Fruit fly (Drosophila melanogaster) whole organism, pupa: ENCODE results near the gene CG7707.

Source experiments
- CG10348 ChIP-seq: fragments of 200-800 bp; sonication (Bioruptor generic); IDR thresholded peaks from 2 replicates; pipeline ENCODE4 v1.3.6; 2022; ENCODE audit warnings: missing biosample characterization, missing genetic modification characterization
- CG12605 ChIP-seq: fragments of 200-800 bp; sonication (Bioruptor generic); IDR thresholded peaks from 2 replicates; pipeline ENCODE4 v1.3.6; 2022; ENCODE audit warnings: missing biosample characterization, missing genetic modification characterization
- CG13204 ChIP-seq: fragments of 200-800 bp; sonication (Bioruptor generic); optimal IDR thresholded peaks from 2 replicates; lab custom pipeline; 2018; ENCODE audit warnings: missing biosample characterization, mild to moderate bottlenecking, missing genetic modification characterization, moderate library complexity
- CG14655 ChIP-seq: fragments of 200-800 bp; sonication (Bioruptor generic); optimal IDR thresholded peaks from 3 replicates; lab custom pipeline; 2017; ENCODE audit warnings: mild to moderate bottlenecking, missing biosample characterization, missing genetic modification reagents, missing genetic modification characterization
- CG15710 ChIP-seq: fragments of 200-800 bp; sonication (Bioruptor generic); optimal IDR thresholded peaks from 2 replicates; lab custom pipeline; 2018; ENCODE audit warnings: missing biosample characterization, mild to moderate bottlenecking, missing genetic modification characterization, moderate library complexity
- CG17806 ChIP-seq: fragments of 200-800 bp; sonication (Bioruptor generic); optimal IDR thresholded peaks from 2 replicates; lab custom pipeline; 2018; ENCODE audit warnings: missing biosample characterization, mild to moderate bottlenecking, missing genetic modification characterization, moderate library complexity
- CG32121 ChIP-seq: fragments of 200-800 bp; sonication (Bioruptor generic); IDR thresholded peaks from 2 replicates; pipeline ENCODE4 v1.3.6; 2022; ENCODE audit warnings: missing biosample characterization, missing genetic modification characterization
- CG34367 ChIP-seq: fragments of 200-800 bp; sonication (Bioruptor generic); optimal IDR thresholded peaks from 2 replicates; lab custom pipeline; 2018; ENCODE audit warnings: missing biosample characterization, mild to moderate bottlenecking, missing genetic modification characterization
- CG4496 ChIP-seq: fragments of 200-800 bp; sonication (Bioruptor generic); IDR thresholded peaks from 3 replicates; pipeline ENCODE4 v1.3.6; 2022; ENCODE audit warnings: missing biosample characterization, missing genetic modification characterization
- CG8159 ChIP-seq: fragments of 200-800 bp; sonication (Bioruptor generic); optimal IDR thresholded peaks from 3 replicates; lab custom pipeline; 2018; ENCODE audit warnings: missing biosample characterization, mild to moderate bottlenecking, missing genetic modification characterization, moderate library complexity
- CG8301 ChIP-seq: fragments of 200-800 bp; sonication (Bioruptor generic); optimal IDR thresholded peaks from 2 replicates; lab custom pipeline; 2018; ENCODE audit warnings: missing biosample characterization, mild to moderate bottlenecking, missing genetic modification characterization
- CG9948 ChIP-seq: fragments of 200-800 bp; sonication (Bioruptor generic); optimal IDR thresholded peaks from 2 replicates; lab custom pipeline; 2018; ENCODE audit warnings: missing biosample characterization, mild to moderate bottlenecking, missing genetic modification characterization, moderate library complexity
- D1 ChIP-seq: fragments of 200-800 bp; sonication (Bioruptor generic); optimal IDR thresholded peaks from 2 replicates; lab custom pipeline; 2018; ENCODE audit warnings: missing biosample characterization, mild to moderate bottlenecking, missing genetic modification characterization, moderate library complexity
- EcR ChIP-seq: fragments of 200-800 bp; sonication (Bioruptor generic); optimal IDR thresholded peaks from 3 replicates; lab custom pipeline; 2019; ENCODE audit warnings: missing biosample characterization, missing genetic modification characterization, mild to moderate bottlenecking, moderate library complexity, missing genetic modification reagents
- Ets98B ChIP-seq: fragments of 200-800 bp; sonication (Bioruptor generic); IDR thresholded peaks from 2 replicates; pipeline ENCODE4 v1.3.6; 2022; ENCODE audit warnings: missing biosample characterization, missing genetic modification characterization
- Pif1A ChIP-seq: fragments of 200-800 bp; sonication (Bioruptor generic); optimal IDR thresholded peaks from 3 replicates; lab custom pipeline; 2016; ENCODE audit warnings: missing biosample characterization, missing genetic modification characterization
- Pif1B ChIP-seq: fragments of 200-800 bp; sonication (Bioruptor generic); optimal IDR thresholded peaks from 3 replicates; lab custom pipeline; 2016; ENCODE audit warnings: missing biosample characterization, missing genetic modification characterization
- Snoo ChIP-seq: fragments of 200-800 bp; sonication (Bioruptor generic); optimal IDR thresholded peaks from 3 replicates; lab custom pipeline; 2017; ENCODE audit warnings: missing biosample characterization, mild to moderate bottlenecking, missing genetic modification characterization, inconsistent platforms
- fd96Ca ChIP-seq: fragments of 200-800 bp; sonication (Bioruptor generic); IDR thresholded peaks from 3 replicates; pipeline ENCODE4 v1.3.6; 2022; ENCODE audit warnings: missing biosample characterization, missing genetic modification characterization
- gl ChIP-seq: fragments of 200-800 bp; sonication (Bioruptor generic); optimal IDR thresholded peaks from 2 replicates; lab custom pipeline; 2018; ENCODE audit warnings: missing biosample characterization, mild to moderate bottlenecking, missing genetic modification characterization
- rn ChIP-seq: fragments of 200-800 bp; sonication (Bioruptor generic); IDR thresholded peaks from 2 replicates; pipeline ENCODE4 v1.3.6; 2022; ENCODE audit warnings: missing biosample characterization, missing genetic modification characterization

CG7707 gene

dm6 chr3L:17243136-17243535, at the start of gene CG7707:
TSS of gene CG7707 (plus strand) at chr3L:17243436.
- TF ChIP-seq Snoo (tag; lab: Kevin White, UChicago) (no peak), CG12605 (GFP tag; lab: Robert Waterston, UW) (no peak), CG13204 (GFP tag; lab: Kevin White, UChicago) (no peak), CG17806 (tag; lab: Kevin White, UChicago) (no peak), CG14655 (GFP tag; lab: Kevin White, UChicago) (no peak), fd96Ca (GFP tag; lab: Robert Waterston, UW) (no peak)

dm6 chr3L:17208601-17209000, 34.6 kb upstream of the CG7707 start:
- TF ChIP-seq rn (GFP tag; lab: Robert Waterston, UW) (no peak), D1 (tag; lab: Kevin White, UChicago) (no peak), CG32121 (GFP tag; lab: Robert Waterston, UW) (no peak), CG9948 (no peak), CG10348 (GFP tag; lab: Robert Waterston, UW) (no peak), CG4496 (GFP tag; lab: Robert Waterston, UW) (no peak), CG13204 (GFP tag; lab: Kevin White, UChicago) (no peak), CG34367 (tag; lab: Kevin White, UChicago) (no peak), CG8301 (tag; lab: Kevin White, UChicago) (no peak), Ets98B (no peak), EcR (GFP tag; lab: Kevin White, UChicago) (no peak), gl (tag; lab: Kevin White, UChicago) (no peak), Pif1A (no peak), CG17806 (tag; lab: Kevin White, UChicago) (no peak)

dm6 chr3L:17209402-17209801, 33.8 kb upstream of the CG7707 start:
- TF ChIP-seq CG8159 (tag; lab: Kevin White, UChicago), result peak; percentile 20
- no peak for TF ChIP-seq CG10348 (GFP tag; lab: Robert Waterston, UW)
- TF ChIP-seq, all 21 proteins: peak for 1

dm6 chr3L:17211568-17211967, 31.7 kb upstream of the CG7707 start:
- TF ChIP-seq CG8159 (tag; lab: Kevin White, UChicago) (no peak), CG4496 (GFP tag; lab: Robert Waterston, UW) (peak; percentile 40; the same call in 1 of the 3 replicates), CG12605 (GFP tag; lab: Robert Waterston, UW) (0 out of 2 replicates have a peak, but pooled peaks have one; percentile 14), CG34367 (tag; lab: Kevin White, UChicago) (no peak)
- TF ChIP-seq, all 21 proteins: peak for 2

dm6 chr3L:17216263-17216662, 27.0 kb upstream of the CG7707 start:
- TF ChIP-seq Pif1A (peak; percentile 9), CG9948 (peak; percentile 36), fd96Ca (GFP tag; lab: Robert Waterston, UW) (no peak), CG10348 (GFP tag; lab: Robert Waterston, UW) (no peak), CG13204 (GFP tag; lab: Kevin White, UChicago) (peak; percentile 14), Snoo (tag; lab: Kevin White, UChicago) (no peak), CG32121 (GFP tag; lab: Robert Waterston, UW) (no peak), CG17806 (tag; lab: Kevin White, UChicago) (peak; percentile 16), CG34367 (tag; lab: Kevin White, UChicago) (peak; percentile 31), CG15710 (tag; lab: Kevin White, UChicago) (peak; percentile 58), CG4496 (GFP tag; lab: Robert Waterston, UW) (no peak), Ets98B (no peak), CG8301 (tag; lab: Kevin White, UChicago) (peak; percentile 43), CG8159 (tag; lab: Kevin White, UChicago) (peak; percentile 60), CG12605 (GFP tag; lab: Robert Waterston, UW) (no peak), CG14655 (GFP tag; lab: Kevin White, UChicago) (peak; percentile 19), D1 (tag; lab: Kevin White, UChicago) (no peak), Pif1B (GFP tag; lab: Kevin White, UChicago) (no peak)

- TF ChIP-seq Pif1A (no peak), CG14655 (GFP tag; lab: Kevin White, UChicago) (peak; percentile 54), CG8301 (tag; lab: Kevin White, UChicago) (peak; percentile 28), CG8159 (tag; lab: Kevin White, UChicago) (peak; percentile 4), Ets98B (no peak), CG4496 (GFP tag; lab: Robert Waterston, UW) (no peak)
- TF ChIP-seq, all 21 proteins: peak for 3
Observed at dm6 chr3L:17219299-17219698, 23.9 kb upstream of the CG7707 start.

dm6 chr3L:17226330-17226729, 16.9 kb upstream of the CG7707 start:
- TF ChIP-seq gl (tag; lab: Kevin White, UChicago), result no peak
- TF ChIP-seq CG4496 (GFP tag; lab: Robert Waterston, UW), result 0 out of 3 replicates have a peak, but pooled peaks have one; percentile 36
- TF ChIP-seq CG12605 (GFP tag; lab: Robert Waterston, UW), result no peak
- TF ChIP-seq CG8301 (tag; lab: Kevin White, UChicago), result peak; percentile 32
- TF ChIP-seq Pif1A, result no peak
- TF ChIP-seq Ets98B, result no peak
- no peak for TF ChIP-seq CG17806 (tag; lab: Kevin White, UChicago)
- no peak for TF ChIP-seq rn (GFP tag; lab: Robert Waterston, UW)
- no peak for TF ChIP-seq CG15710 (tag; lab: Kevin White, UChicago)
- TF ChIP-seq CG34367 (tag; lab: Kevin White, UChicago), result no peak
- peak; percentile 45 for TF ChIP-seq CG14655 (GFP tag; lab: Kevin White, UChicago)
- TF ChIP-seq CG9948, result no peak
- no peak for TF ChIP-seq CG10348 (GFP tag; lab: Robert Waterston, UW)
- TF ChIP-seq Pif1B (GFP tag; lab: Kevin White, UChicago), result no peak
- TF ChIP-seq EcR (GFP tag; lab: Kevin White, UChicago), result no peak
- no peak for TF ChIP-seq CG13204 (GFP tag; lab: Kevin White, UChicago)
- peak; percentile 66 for TF ChIP-seq CG8159 (tag; lab: Kevin White, UChicago)
- no peak for TF ChIP-seq CG32121 (GFP tag; lab: Robert Waterston, UW)
- 0 out of 3 replicates have a peak, but pooled peaks have one; percentile 14 for TF ChIP-seq fd96Ca (GFP tag; lab: Robert Waterston, UW)
